Worm (Caenorhabditis elegans) whole organism, L4 larva: ENCODE results near the gene Y41C4A.22.

Source experiments
- F37D6.2 ChIP-seq: sonication (generic microtip); optimal IDR thresholded peaks from 2 replicates; lab custom pipeline; 2016; ENCODE audit warnings: mild to moderate bottlenecking, missing genetic modification characterization, missing compliant biosample characterization
- R02D3.7 ChIP-seq: fragments of 150-350 bp; sonication (generic microtip); optimal IDR thresholded peaks from 3 replicates; lab custom pipeline; 2014; ENCODE audit warnings: missing biosample characterization, missing genetic modification characterization
- T20F7.1 ChIP-seq: fragments of 200-800 bp; sonication (Bioruptor generic); optimal IDR thresholded peaks from 2 replicates; lab custom pipeline; 2018; ENCODE audit warnings: mild to moderate bottlenecking, missing genetic modification characterization, missing compliant biosample characterization
- Y48G9A.11 ChIP-seq: fragments of 200-800 bp; sonication (Bioruptor generic); IDR thresholded peaks from 2 replicates; pipeline ENCODE4 v1.3.6; 2022; ENCODE audit warnings: missing genetic modification reagents, missing genetic modification characterization, missing compliant biosample characterization
- Y75B8A.6 ChIP-seq: fragments of 200-800 bp; sonication (Bioruptor generic); IDR thresholded peaks from 2 replicates; pipeline ENCODE4 v1.3.6; 2022; ENCODE audit warnings: missing genetic modification reagents, missing genetic modification characterization, missing compliant biosample characterization
- ZK337.2 ChIP-seq: fragments of 200-800 bp; sonication (Bioruptor generic); IDR thresholded peaks from 2 replicates; pipeline ENCODE4 v1.3.6; 2022; ENCODE audit warnings: missing genetic modification reagents, missing genetic modification characterization, missing compliant biosample characterization
- aha-1 ChIP-seq: fragments of 150-350 bp; peaks from one replicate; lab custom pipeline; 2014; ENCODE audit warnings: missing biosample characterization, missing genetic modification characterization
- ama-1 ChIP-seq: fragments of 150-350 bp; optimal IDR thresholded peaks from 2 replicates; lab custom pipeline; 2014; ENCODE audit warnings: inconsistent platforms, mixed read lengths
- ceh-20 ChIP-seq: fragments of 200-800 bp; sonication (Bioruptor generic); IDR thresholded peaks from 2 replicates; pipeline ENCODE4 v1.3.6; 2022; ENCODE audit warnings: missing genetic modification reagents, missing genetic modification characterization, missing compliant biosample characterization
- daf-16 ChIP-seq, 3 experiments: sonication (generic microtip); optimal IDR thresholded peaks; 2 replicates each; lab custom pipeline; 2016 to 2017; ENCODE audit warnings: missing genetic modification characterization in 3 of 3, missing genetic modification reagents in 3 of 3, mild to moderate bottlenecking in 2 of 3, missing compliant biosample characterization in 2 of 3, missing biosample characterization in 1 of 3, moderate library complexity in 1 of 3
- dmd-6 ChIP-seq: fragments of 200-800 bp; sonication (Bioruptor generic); IDR thresholded peaks from 2 replicates; pipeline ENCODE4 v1.3.6; 2022; ENCODE audit warnings: missing genetic modification reagents, missing genetic modification characterization, missing compliant biosample characterization
- dpl-1 ChIP-seq: fragments of 150-350 bp; optimal IDR thresholded peaks from 2 replicates; lab custom pipeline; 2014; ENCODE audit warnings: missing biosample characterization, missing genetic modification reagents, missing genetic modification characterization
- duxl-1 ChIP-seq: sonication (generic microtip); optimal IDR thresholded peaks from 2 replicates; lab custom pipeline; 2016; ENCODE audit warnings: mild to moderate bottlenecking, missing genetic modification characterization, moderate library complexity, missing compliant biosample characterization; ENCODE audit not compliant: poor library complexity
- hif-1 ChIP-seq, 2 experiments: sonication (generic microtip); optimal IDR thresholded peaks; 2 replicates each; lab custom pipeline; 2016 to 2017; ENCODE audit warnings: missing compliant biosample characterization in 2 of 2, missing genetic modification characterization in 2 of 2, missing genetic modification reagents in 2 of 2, missing genotype in 2 of 2, mild to moderate bottlenecking in 1 of 2
- lin-15B ChIP-seq: fragments of 150-350 bp; sonication (generic microtip); optimal IDR thresholded peaks from 3 replicates; lab custom pipeline; 2014; ENCODE audit warnings: missing biosample characterization, missing genetic modification characterization
- lin-38 ChIP-seq: fragments of 200-800 bp; sonication (Bioruptor generic); IDR thresholded peaks from 2 replicates; pipeline ENCODE4 v1.3.6; 2022; ENCODE audit warnings: missing genetic modification reagents, missing genetic modification characterization, missing compliant biosample characterization
- lin-39 ChIP-seq: fragments of 150-350 bp; optimal IDR thresholded peaks from 2 replicates; lab custom pipeline; 2014; ENCODE audit warnings: missing biosample characterization, missing genetic modification reagents, missing genetic modification characterization
- lir-3 ChIP-seq: sonication (generic microtip); optimal IDR thresholded peaks from 2 replicates; lab custom pipeline; 2016; ENCODE audit warnings: mild to moderate bottlenecking, missing genetic modification characterization, missing compliant biosample characterization
- madf-5 ChIP-seq, 2 experiments: fragments of 200-800 bp; sonication (Bioruptor generic); IDR thresholded peaks; 2 replicates each; pipeline ENCODE4 v1.3.6; 2022; ENCODE audit warnings: missing compliant biosample characterization in 2 of 2, missing genetic modification characterization in 2 of 2
- mes-2 ChIP-seq: sonication (generic microtip); optimal IDR thresholded peaks from 2 replicates; lab custom pipeline; 2016; ENCODE audit warnings: missing genotype, mild to moderate bottlenecking, missing genetic modification characterization, missing compliant biosample characterization; ENCODE audit not compliant: poor library complexity, severe bottlenecking
- mxl-3 ChIP-seq: fragments of 200-800 bp; sonication (Bioruptor generic); optimal IDR thresholded peaks from 2 replicates; lab custom pipeline; 2018; ENCODE audit warnings: mild to moderate bottlenecking, missing genetic modification characterization, missing compliant biosample characterization
- nhr-11 ChIP-seq: fragments of 150-350 bp; optimal IDR thresholded peaks from 2 replicates; lab custom pipeline; 2014; ENCODE audit warnings: missing biosample characterization, missing genetic modification characterization
- nhr-41 ChIP-seq: fragments of 200-800 bp; sonication (Bioruptor generic); IDR thresholded peaks from 2 replicates; pipeline ENCODE4 v1.3.6; 2022; ENCODE audit warnings: missing genetic modification reagents, missing genetic modification characterization, missing compliant biosample characterization
- pqm-1 ChIP-seq: sonication (generic microtip); optimal IDR thresholded peaks from 2 replicates; lab custom pipeline; 2017; ENCODE audit warnings: missing biosample characterization, missing genetic modification characterization
- set-16 ChIP-seq: fragments of 200-800 bp; sonication (Bioruptor generic); IDR thresholded peaks from 2 replicates; pipeline ENCODE4 v1.3.6; 2022; ENCODE audit warnings: missing genetic modification reagents, missing genetic modification characterization, missing compliant biosample characterization
- snpc-4 ChIP-seq: fragments of 150-350 bp; optimal IDR thresholded peaks from 2 replicates; lab custom pipeline; 2014; ENCODE audit warnings: missing biosample characterization, missing genetic modification characterization
- spr-1 ChIP-seq: sonication (generic microtip); optimal IDR thresholded peaks from 2 replicates; lab custom pipeline; 2016; ENCODE audit warnings: mild to moderate bottlenecking, missing genetic modification characterization, missing compliant biosample characterization
- spr-3 ChIP-seq: fragments of 200-800 bp; sonication (Bioruptor generic); optimal IDR thresholded peaks from 2 replicates; lab custom pipeline; 2018; ENCODE audit warnings: mild to moderate bottlenecking, missing genetic modification characterization, missing compliant biosample characterization
- tag-97 ChIP-seq: fragments of 200-800 bp; sonication (Bioruptor generic); IDR thresholded peaks from 2 replicates; pipeline ENCODE4 v1.3.6; 2022; ENCODE audit warnings: missing genetic modification characterization, missing compliant biosample characterization
- unc-130 ChIP-seq: sonication (generic microtip); optimal IDR thresholded peaks from 2 replicates; lab custom pipeline; 2016; ENCODE audit warnings: missing genetic modification reagents, missing genetic modification characterization, missing compliant biosample characterization
- unc-62 ChIP-seq, 3 experiments: fragments of 150-350 bp in 1 of 3; sonication (generic microtip); optimal IDR thresholded peaks in 2 of 3; peaks in 1 of 3; 1 replicate in 1 of 3; 2 replicates in 2 of 3; lab custom pipeline; 2014 to 2017; ENCODE audit warnings: missing biosample characterization in 3 of 3, missing genetic modification characterization in 3 of 3, missing genetic modification reagents in 3 of 3, missing genotype in 1 of 3
- ztf-7 ChIP-seq: fragments of 150-350 bp; optimal IDR thresholded peaks from 2 replicates; lab custom pipeline; 2014; ENCODE audit warnings: missing biosample characterization, missing genetic modification characterization

Y41C4A.22 gene

ce11 chrIII:11704377-11704978 is 9.4 kb downstream of the Y41C4A.22 start:
- TF ChIP-seq set-16 (peak; percentile 96), spr-1 (tag; lab: Kevin White, UChicago) (no peak), R02D3.7 (tag; lab: Kevin White, UChicago) (no peak), nhr-11 (no peak), madf-5 (GFP tag; IDR thresholded peaks at IDR 0.05; lab: Robert Waterston, UW) (0 out of 4 replicates have a peak, but pooled peaks of 1 of the 2 experiments have one; percentile 10), T20F7.1 (no peak), lin-39 (tag; lab: Kevin White, UChicago) (no peak), unc-62 (GFP tag; optimal IDR thresholded peaks at IDR 0.05 in 1 of 2; lab: Kevin White, UChicago) (no peak), unc-62 (tag; optimal IDR thresholded peaks at IDR 0.05; lab: Kevin White, UChicago) (no peak), nhr-41 (no peak)

- TF ChIP-seq dpl-1 (GFP tag; lab: Kevin White, UChicago) (no peak), ceh-20 (GFP tag; lab: Robert Waterston, UW) (0 out of 2 replicates have a peak, but pooled peaks have one; percentile 42), mxl-3 (no peak), madf-5 (GFP tag; IDR thresholded peaks at IDR 0.05; lab: Robert Waterston, UW) (peak in 1 of 2 experiments; percentile 30; a peak in 1 of 4 replicates), Y48G9A.11 (GFP tag; lab: Robert Waterston, UW) (0 out of 2 replicates have a peak, but pooled peaks have one; percentile 17), dmd-6 (GFP tag; lab: Robert Waterston, UW) (no peak), duxl-1 (tag; lab: Kevin White, UChicago) (no peak), set-16 (peak; percentile 98), aha-1 (peak; percentile 21), mes-2 (tag; lab: Kevin White, UChicago) (peak; percentile 19)
Observed at ce11 chrIII:11705930-11706329, 10.9 kb downstream of the Y41C4A.22 start.

ce11 chrIII:11706665-11707064 is 11.6 kb downstream of the Y41C4A.22 start, which contains the start of gene col-96:
TSS of gene col-96 (minus strand) at chrIII:11706765.
- TF ChIP-seq mes-2 (tag; lab: Kevin White, UChicago) (no peak), ZK337.2 (no peak), ztf-7 (no peak), tag-97 (GFP tag; lab: Robert Waterston, UW) (no peak), lin-15B (tag; lab: Kevin White, UChicago) (no peak)

- TF ChIP-seq mes-2 (tag; lab: Kevin White, UChicago) (no peak), T20F7.1 (no peak), Y48G9A.11 (GFP tag; lab: Robert Waterston, UW) (no peak), lir-3 (tag; lab: Kevin White, UChicago) (no peak), F37D6.2 (tag; lab: Kevin White, UChicago) (no peak), hif-1 (tag; optimal IDR thresholded peaks at IDR 0.05; lab: Kevin White, UChicago) (no peak), pqm-1 (tag; lab: Kevin White, UChicago) (no peak), Y75B8A.6 (GFP tag; lab: Robert Waterston, UW) (no peak), ama-1 (lab: Kevin White, UChicago) (no peak), snpc-4 (tag; lab: Kevin White, UChicago) (no peak)
Observed at ce11 chrIII:11708722-11709121, 13.6 kb downstream of the Y41C4A.22 start, which contains the start of gene Y41C4A.8. TSS of gene Y41C4A.8 (minus strand) at chrIII:11708822.

ce11 chrIII:11718548-11718947 is 23.5 kb downstream of the Y41C4A.22 start, which contains the start of gene Y41C4A.9:
TSS of gene Y41C4A.9 (minus strand) at chrIII:11718645.
- TF ChIP-seq mes-2 (tag; lab: Kevin White, UChicago) (peak; percentile 57), spr-3 (GFP tag; lab: Kevin White, UChicago) (no peak), unc-130 (GFP tag; lab: Kevin White, UChicago) (no peak), lin-38 (GFP tag; lab: Robert Waterston, UW) (peak; percentile 68), daf-16 (GFP tag; optimal IDR thresholded peaks at IDR 0.05; lab: Kevin White, UChicago) (no peak), daf-16 (tag; optimal IDR thresholded peaks at IDR 0.05; lab: Kevin White, UChicago) (peak; percentile 11), ama-1 (lab: Kevin White, UChicago) (peak; percentile 4)
